Fruit fly (Drosophila melanogaster): ENCODE measurements around the gene Oseg5.

Gene Oseg5

DNA sequence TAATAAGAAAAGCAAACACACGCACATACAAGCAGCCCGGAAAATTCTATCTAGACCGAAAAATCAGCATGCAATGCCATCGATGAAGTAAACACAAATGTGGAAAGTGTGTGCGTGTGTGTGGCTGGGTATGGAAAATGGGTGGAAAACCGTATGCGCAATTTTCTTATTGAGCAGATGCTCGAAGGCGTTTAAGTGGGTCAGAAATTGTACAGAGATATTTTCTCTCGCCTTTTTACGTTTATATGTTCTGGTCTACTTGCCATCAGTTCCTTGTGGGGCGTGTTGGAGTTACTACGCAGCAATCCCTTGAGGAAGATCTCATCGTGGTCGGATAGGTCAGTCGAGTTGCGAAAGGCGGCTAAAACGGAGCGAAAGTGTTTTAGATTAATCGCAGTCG is 39.9 kb downstream of the Oseg5 start:
- no peak for TF ChIP-seq fd85E (GFP tag; optimal IDR thresholded peaks at IDR 0.05)
- no peak for TF ChIP-seq acj6 (GFP tag; optimal IDR thresholded peaks at IDR 0.05)
- TF ChIP-seq CG16779 (tag; optimal IDR thresholded peaks at IDR 0.05): no peak
- no peak for TF ChIP-seq dac (GFP tag; optimal IDR thresholded peaks at IDR 0.05)
- no peak for TF ChIP-seq Sox15 (GFP tag; optimal IDR thresholded peaks at IDR 0.05)
- TF ChIP-seq spab (GFP tag; optimal IDR thresholded peaks at IDR 0.05): no peak
- no peak for TF ChIP-seq CG10669 (GFP tag; optimal IDR thresholded peaks at IDR 0.05)
- no peak for TF ChIP-seq Eip78C (GFP tag)
- TF ChIP-seq fkh (GFP tag; optimal IDR thresholded peaks at IDR 0.05): no peak

dm6 chr2L:20794656-20795055 is 41.0 kb downstream of the Oseg5 start:
- no peak for TF ChIP-seq CG11294 (GFP tag; IDR thresholded peaks at IDR 0.05)
- no peak for TF ChIP-seq esn (GFP tag; optimal IDR thresholded peaks at IDR 0.05)
- TF ChIP-seq fkh (GFP tag; optimal IDR thresholded peaks at IDR 0.05): no peak
- peak; percentile 35; the same call in 1 of the 3 replicates for TF ChIP-seq eg (GFP tag; IDR thresholded peaks at IDR 0.05)
- TF ChIP-seq CG6276 (GFP tag; optimal IDR thresholded peaks at IDR 0.05): peak; percentile 11
- no peak for TF ChIP-seq CG8119 (GFP tag; IDR thresholded peaks at IDR 0.05)
- no peak for TF ChIP-seq cyc (GFP tag; optimal IDR thresholded peaks at IDR 0.05)
- TF ChIP-seq CG6854 (GFP tag; optimal IDR thresholded peaks at IDR 0.05): peak; percentile 53
- peak; percentile 10 for TF ChIP-seq Blimp-1 (GFP tag; optimal IDR thresholded peaks at IDR 0.05)

dm6 chr2L:20793881-20794280 is 41.8 kb downstream of the Oseg5 start:
- TF ChIP-seq Eip75B (GFP tag; optimal IDR thresholded peaks at IDR 0.05) (peak; percentile 3), vri (GFP tag; optimal IDR thresholded peaks at IDR 0.05) (peak; percentile 20), CG9139 (GFP tag; optimal IDR thresholded peaks at IDR 0.05) (no peak), Blimp-1 (GFP tag; optimal IDR thresholded peaks at IDR 0.05) (no peak), esn (GFP tag; optimal IDR thresholded peaks at IDR 0.05) (peak; percentile 29), Sox14 (GFP tag; optimal IDR thresholded peaks at IDR 0.05) (peak; percentile 2), salr (GFP tag; optimal IDR thresholded peaks at IDR 0.05) (no peak), CG32006 (GFP tag; optimal IDR thresholded peaks at IDR 0.05) (no peak), Gug (GFP tag; IDR thresholded peaks at IDR 0.05) (no peak), fd59A (GFP tag; optimal IDR thresholded peaks at IDR 0.05) (no peak), topi (GFP tag; optimal IDR thresholded peaks at IDR 0.05) (peak; percentile 30), svp (GFP tag) (peak; percentile 70), Eip78C (GFP tag) (no peak), Sox102F (GFP tag; optimal IDR thresholded peaks at IDR 0.05) (peak; percentile 45), CG6854 (GFP tag; optimal IDR thresholded peaks at IDR 0.05) (peak; percentile 65), Smox (GFP tag; optimal IDR thresholded peaks at IDR 0.05) (no peak), dsx (GFP tag; optimal IDR thresholded peaks at IDR 0.05; ENCODE audit: poor library complexity, severe bottlenecking) (peak; percentile 52), Met (GFP tag; optimal IDR thresholded peaks at IDR 0.05) (peak; percentile 15), Hr4 (GFP tag; optimal IDR thresholded peaks at IDR 0.05) (no peak), Sox15 (GFP tag; optimal IDR thresholded peaks at IDR 0.05) (no peak), Ets96B (tag; optimal IDR thresholded peaks at IDR 0.05) (no peak), eg (GFP tag; IDR thresholded peaks at IDR 0.05) (peak; percentile 45; the same call in 1 of the 3 replicates), CG10631 (GFP tag; optimal IDR thresholded peaks at IDR 0.05) (no peak), achi (GFP tag; optimal IDR thresholded peaks at IDR 0.05) (no peak), CG16779 (tag; optimal IDR thresholded peaks at IDR 0.05) (no peak), CG8319 (GFP tag; optimal IDR thresholded peaks at IDR 0.05) (peak; percentile 28), CG6808 (GFP tag; optimal IDR thresholded peaks at IDR 0.05) (peak; percentile 26), ss (GFP tag; optimal IDR thresholded peaks at IDR 0.05) (peak; percentile 10 to 37), CG6792 (GFP tag; optimal IDR thresholded peaks at IDR 0.05) (no peak), CG3032 (tag; optimal IDR thresholded peaks at IDR 0.05) (peak; percentile 12), CG3919 (GFP tag; optimal IDR thresholded peaks at IDR 0.05) (peak; percentile 31), CG10669 (GFP tag; optimal IDR thresholded peaks at IDR 0.05) (no peak), pdm3 (GFP tag; optimal IDR thresholded peaks at IDR 0.05) (no peak), CG6163 (GFP tag; IDR thresholded peaks at IDR 0.05) (peak; percentile 58; the same call in 2 of the 3 replicates), cyc (GFP tag; optimal IDR thresholded peaks at IDR 0.05) (no peak), spab (GFP tag; optimal IDR thresholded peaks at IDR 0.05) (no peak), Lpt (GFP tag; optimal IDR thresholded peaks at IDR 0.05) (no peak), fkh (GFP tag; optimal IDR thresholded peaks at IDR 0.05) (no peak), CG6276 (GFP tag; optimal IDR thresholded peaks at IDR 0.05) (no peak), CG1621 (tag; optimal IDR thresholded peaks at IDR 0.05) (peak; percentile 1), Ets21C (GFP tag; optimal IDR thresholded peaks at IDR 0.05) (no peak)

Data from whole organism, prepupa.